Fruit fly (Drosophila melanogaster) whole organism, prepupa: ENCODE measurements around the gene CG11523.

Experiments
- Blimp-1 ChIP-seq: fragments of 200-800 bp; sonication (Bioruptor generic); optimal IDR thresholded peaks from 3 replicates; lab custom pipeline; 2017; ENCODE audit warnings: missing biosample characterization, missing genetic modification characterization, mild to moderate bottlenecking, moderate library complexity, missing genetic modification reagents
- CG10669 ChIP-seq: fragments of 200-800 bp; sonication (Bioruptor generic); optimal IDR thresholded peaks from 3 replicates; lab custom pipeline; 2018; ENCODE audit warnings: missing biosample characterization, mild to moderate bottlenecking, missing genetic modification characterization, moderate library complexity
- CG11294 ChIP-seq: fragments of 200-800 bp; sonication (Bioruptor generic); IDR thresholded peaks from 2 replicates; pipeline ENCODE4 v1.3.6; 2022; ENCODE audit warnings: missing biosample characterization, missing genetic modification characterization
- CG11762 ChIP-seq: fragments of 200-800 bp; sonication (Bioruptor generic); optimal IDR thresholded peaks from 3 replicates; lab custom pipeline; 2016; ENCODE audit warnings: missing biosample characterization, missing genetic modification characterization; ENCODE audit not compliant: insufficient read depth
- CG11902 ChIP-seq: fragments of 200-800 bp; sonication (Bioruptor generic); optimal IDR thresholded peaks from 3 replicates; lab custom pipeline; 2016; ENCODE audit warnings: missing biosample characterization, missing genetic modification characterization
- CG3032 ChIP-seq: fragments of 200-800 bp; optimal IDR thresholded peaks from 2 replicates; lab custom pipeline; 2019; ENCODE audit warnings: missing biosample characterization, mild to moderate bottlenecking, missing genetic modification characterization, moderate library complexity
- CG32006 ChIP-seq: fragments of 200-800 bp; sonication (Bioruptor generic); optimal IDR thresholded peaks from 3 replicates; lab custom pipeline; 2017; ENCODE audit warnings: missing biosample characterization, mild to moderate bottlenecking, missing genetic modification characterization
- CG3919 ChIP-seq: fragments of 200-800 bp; sonication (Bioruptor generic); optimal IDR thresholded peaks from 3 replicates; lab custom pipeline; 2016; ENCODE audit warnings: missing biosample characterization, missing genetic modification characterization
- CG4318 ChIP-seq: fragments of 200-800 bp; sonication (Bioruptor generic); optimal IDR thresholded peaks from 3 replicates; lab custom pipeline; 2017; ENCODE audit warnings: missing biosample characterization, mild to moderate bottlenecking, missing genetic modification characterization
- CG6276 ChIP-seq: fragments of 200-800 bp; sonication (Bioruptor generic); optimal IDR thresholded peaks from 2 replicates; lab custom pipeline; 2017; ENCODE audit warnings: missing biosample characterization, mild to moderate bottlenecking, missing genetic modification characterization
- CG6808 ChIP-seq: fragments of 200-800 bp; sonication (Bioruptor generic); optimal IDR thresholded peaks from 3 replicates; lab custom pipeline; 2017; ENCODE audit warnings: missing biosample characterization, missing genetic modification characterization, mild to moderate bottlenecking, moderate library complexity, missing genetic modification reagents
- CG7368 ChIP-seq: fragments of 200-800 bp; sonication (Bioruptor generic); optimal IDR thresholded peaks from 3 replicates; lab custom pipeline; 2016; ENCODE audit warnings: missing biosample characterization, missing genetic modification characterization
- CG8119 ChIP-seq: fragments of 200-800 bp; sonication (Bioruptor generic); IDR thresholded peaks from 3 replicates; pipeline ENCODE4 v1.3.6; 2022; ENCODE audit warnings: missing biosample characterization, missing genetic modification characterization
- CG8632 ChIP-seq: fragments of 200-800 bp; sonication (Bioruptor generic); optimal IDR thresholded peaks from 3 replicates; lab custom pipeline; 2016; ENCODE audit warnings: missing biosample characterization, missing genetic modification characterization
- Eip75B ChIP-seq: fragments of 200-800 bp; sonication (Bioruptor generic); optimal IDR thresholded peaks from 3 replicates; lab custom pipeline; 2016; ENCODE audit warnings: missing biosample characterization, missing genetic modification characterization
- Eip93F ChIP-seq: fragments of 200-800 bp; sonication (Bioruptor generic); optimal IDR thresholded peaks from 2 replicates; lab custom pipeline; 2016; ENCODE audit warnings: missing biosample characterization, mild to moderate bottlenecking, missing genetic modification characterization
- Ets21C ChIP-seq: fragments of 200-800 bp; sonication (Bioruptor generic); optimal IDR thresholded peaks from 3 replicates; lab custom pipeline; 2016; ENCODE audit warnings: missing biosample characterization, missing genetic modification characterization
- Ets96B ChIP-seq: fragments of 200-800 bp; optimal IDR thresholded peaks from 2 replicates; lab custom pipeline; 2019; ENCODE audit warnings: missing biosample characterization, mild to moderate bottlenecking, missing genetic modification characterization, moderate library complexity
- Hr38 ChIP-seq: sonication (Bioruptor generic); optimal IDR thresholded peaks from 2 replicates; lab custom pipeline; 2016; ENCODE audit warnings: missing biosample characterization, missing genetic modification characterization
- Hr39 ChIP-seq: fragments of 200-800 bp; sonication (Bioruptor generic); optimal IDR thresholded peaks from 2 replicates; lab custom pipeline; 2016; ENCODE audit warnings: missing biosample characterization, missing genetic modification characterization
- Hr4 ChIP-seq: fragments of 200-800 bp; sonication (Bioruptor generic); optimal IDR thresholded peaks from 3 replicates; lab custom pipeline; 2016; ENCODE audit warnings: missing biosample characterization, missing genetic modification characterization
- Met ChIP-seq: fragments of 200-800 bp; sonication (Bioruptor generic); optimal IDR thresholded peaks from 3 replicates; lab custom pipeline; 2016; ENCODE audit warnings: missing biosample characterization, missing genetic modification characterization
- OdsH ChIP-seq: fragments of 200-800 bp; sonication (Bioruptor generic); optimal IDR thresholded peaks from 3 replicates; lab custom pipeline; 2016; ENCODE audit warnings: missing biosample characterization, missing genetic modification characterization
- Smox ChIP-seq: fragments of 200-800 bp; sonication (Bioruptor generic); optimal IDR thresholded peaks from 3 replicates; lab custom pipeline; 2016; ENCODE audit warnings: missing biosample characterization, missing genetic modification characterization
- Sox14 ChIP-seq: fragments of 200-800 bp; sonication (Bioruptor generic); optimal IDR thresholded peaks from 3 replicates; lab custom pipeline; 2016; ENCODE audit warnings: missing biosample characterization, missing genetic modification characterization
- Sox15 ChIP-seq: fragments of 200-800 bp; sonication (Bioruptor generic); optimal IDR thresholded peaks from 3 replicates; lab custom pipeline; 2016; ENCODE audit warnings: missing biosample characterization, missing genetic modification characterization
- achi ChIP-seq: fragments of 200-800 bp; sonication (Bioruptor generic); optimal IDR thresholded peaks from 3 replicates; lab custom pipeline; 2016; ENCODE audit warnings: missing biosample characterization, missing genetic modification characterization
- acj6 ChIP-seq: fragments of 200-800 bp; sonication (Bioruptor generic); optimal IDR thresholded peaks from 3 replicates; lab custom pipeline; 2016; ENCODE audit warnings: missing biosample characterization, missing genetic modification characterization
- fd59A ChIP-seq: fragments of 200-800 bp; sonication (Bioruptor generic); optimal IDR thresholded peaks from 2 replicates; lab custom pipeline; 2017; ENCODE audit warnings: missing biosample characterization, mild to moderate bottlenecking, missing genetic modification characterization, missing genetic modification reagents
- fkh ChIP-seq: fragments of 200-800 bp; sonication (Bioruptor generic); optimal IDR thresholded peaks from 3 replicates; lab custom pipeline; 2017; ENCODE audit warnings: missing biosample characterization, mild to moderate bottlenecking, missing genetic modification characterization, moderate library complexity
- lz ChIP-seq: fragments of 200-800 bp; sonication (Bioruptor generic); optimal IDR thresholded peaks from 3 replicates; lab custom pipeline; 2016; ENCODE audit warnings: missing biosample characterization, missing genetic modification characterization
- net ChIP-seq: fragments of 200-800 bp; sonication (Bioruptor generic); optimal IDR thresholded peaks from 3 replicates; lab custom pipeline; 2016; ENCODE audit warnings: missing biosample characterization, missing genetic modification characterization
- pdm3 ChIP-seq: fragments of 200-800 bp; sonication (Bioruptor generic); optimal IDR thresholded peaks from 3 replicates; lab custom pipeline; 2016; ENCODE audit warnings: missing biosample characterization, missing genetic modification characterization
- spab ChIP-seq: fragments of 200-800 bp; sonication (Bioruptor generic); optimal IDR thresholded peaks from 2 replicates; lab custom pipeline; 2017; ENCODE audit warnings: missing biosample characterization, mild to moderate bottlenecking, missing genetic modification characterization, missing genetic modification reagents
- ss ChIP-seq, 2 experiments: fragments of 200-800 bp; sonication (Bioruptor generic); optimal IDR thresholded peaks; 2 replicates in 1 of 2; 3 replicates in 1 of 2; lab custom pipeline; 2017 to 2018; ENCODE audit warnings: mild to moderate bottlenecking in 2 of 2, missing biosample characterization in 2 of 2, missing genetic modification characterization in 2 of 2, moderate library complexity in 1 of 2
- svp ChIP-seq: fragments of 200-800 bp; sonication (Bioruptor generic); peaks from one replicate; lab custom pipeline; 2016; ENCODE audit warnings: missing biosample characterization, missing genetic modification characterization

The CG11523 gene

DNA sequence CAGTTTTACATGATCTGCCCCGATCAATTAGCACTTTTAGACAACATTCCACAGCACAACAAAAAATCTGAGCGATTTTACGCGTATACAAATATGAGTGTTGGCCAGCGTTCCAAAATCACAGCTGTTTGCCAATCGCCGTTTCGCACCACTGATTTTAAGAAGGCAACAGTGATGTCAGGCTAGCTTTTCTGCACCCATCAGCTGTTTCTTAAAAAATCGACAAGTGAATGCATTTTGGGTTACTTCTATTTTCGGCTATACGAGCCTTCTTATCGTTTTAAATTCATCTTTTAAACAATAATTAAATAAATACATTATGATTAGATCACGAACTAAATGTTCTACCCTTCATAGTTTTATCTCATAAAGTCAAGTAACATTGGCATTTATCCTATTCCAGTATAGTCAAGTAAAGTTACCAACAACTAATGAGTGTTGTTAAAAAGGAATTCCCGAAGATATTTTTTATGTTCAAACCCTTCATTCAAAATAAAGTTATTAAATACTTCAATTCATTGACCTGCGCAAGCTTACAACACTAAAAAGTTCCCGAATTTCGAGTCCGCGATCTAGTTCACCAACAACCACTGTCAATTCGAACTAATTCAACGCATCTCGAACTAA, 3.6 kb downstream of the CG11523 start, which contains the start of the genes Rich and Ddx1 (continued):
- TF ChIP-seq Hr39 (peak; percentile 37), CG11762 (no peak), net (GFP tag; lab: Kevin White, UChicago) (no peak), CG6276 (GFP tag; lab: Kevin White, UChicago) (no peak), acj6 (peak; percentile 52), Sox15 (GFP tag; lab: Kevin White, UChicago) (peak; percentile 37), Eip93F (no peak), Smox (GFP tag; lab: Kevin White, UChicago) (peak; percentile 61), Hr38 (GFP tag; lab: Kevin White, UChicago) (no peak), Ets21C (peak; percentile 27), Hr4 (GFP tag; lab: Kevin White, UChicago) (no peak), Met (peak; percentile 58), CG8119 (no peak), Blimp-1 (GFP tag; lab: Kevin White, UChicago) (no peak), CG6808 (no peak), fd59A (GFP tag; lab: Kevin White, UChicago) (peak; percentile 19), CG4318 (GFP tag; lab: Kevin White, UChicago) (no peak), OdsH (GFP tag; lab: Kevin White, UChicago) (no peak), achi (GFP tag; lab: Kevin White, UChicago) (peak; percentile 57), CG10669 (GFP tag; lab: Kevin White, UChicago) (no peak), ss (GFP tag; optimal IDR thresholded peaks at IDR 0.05; lab: Kevin White, UChicago) (peak in 1 of 2 experiments; percentile 41), pdm3 (GFP tag; lab: Kevin White, UChicago) (peak; percentile 62), Ets96B (tag; lab: Kevin White, UChicago) (peak; percentile 30)

DNA sequence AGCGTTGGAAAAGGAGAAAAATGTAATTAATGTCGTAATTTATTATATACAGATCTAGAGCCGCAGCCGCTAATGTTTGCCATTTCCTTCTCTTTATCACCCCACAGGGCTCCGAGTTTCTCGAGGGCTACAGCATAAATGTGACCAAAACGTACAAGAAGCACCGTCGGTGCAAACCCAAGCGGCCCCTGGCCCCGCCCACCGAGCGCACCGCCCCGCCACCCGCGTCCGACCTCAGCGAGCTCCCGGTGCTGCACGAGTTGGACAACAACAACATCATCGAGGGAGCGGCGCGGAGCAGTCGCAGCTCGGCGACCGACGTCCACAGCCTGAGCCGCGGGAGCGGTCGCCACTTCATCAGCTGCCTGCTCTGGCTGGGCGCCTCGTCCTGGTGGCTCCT, 24.2 kb downstream of the CG11523 start:
- no peak for TF ChIP-seq ss (GFP tag; optimal IDR thresholded peaks at IDR 0.05; lab: Kevin White, UChicago)
- TF ChIP-seq achi (GFP tag; lab: Kevin White, UChicago) = no peak
- no peak for TF ChIP-seq Blimp-1 (GFP tag; lab: Kevin White, UChicago)
- TF ChIP-seq lz = no peak
- no peak for TF ChIP-seq CG11902 (GFP tag; lab: Kevin White, UChicago)
- no peak for TF ChIP-seq CG11294
- TF ChIP-seq CG32006 = no peak
- TF ChIP-seq CG4318 (GFP tag; lab: Kevin White, UChicago) = no peak
- TF ChIP-seq CG8632 (GFP tag; lab: Kevin White, UChicago) = no peak
- no peak for TF ChIP-seq CG3032 (tag; lab: Kevin White, UChicago)
- no peak for TF ChIP-seq CG10669 (GFP tag; lab: Kevin White, UChicago)
- no peak for TF ChIP-seq CG7368 (GFP tag; lab: Kevin White, UChicago)
- no peak for TF ChIP-seq fd59A (GFP tag; lab: Kevin White, UChicago)
- no peak for TF ChIP-seq OdsH (GFP tag; lab: Kevin White, UChicago)
- TF ChIP-seq Sox14 (GFP tag; lab: Kevin White, UChicago) = no peak
- TF ChIP-seq Eip75B (GFP tag; lab: Kevin White, UChicago) = no peak
- TF ChIP-seq CG3919 (GFP tag; lab: Kevin White, UChicago) = no peak
- TF ChIP-seq fkh (GFP tag; lab: Kevin White, UChicago) = no peak
- TF ChIP-seq net (GFP tag; lab: Kevin White, UChicago) = no peak
- TF ChIP-seq spab (GFP tag; lab: Kevin White, UChicago) = no peak

DNA sequence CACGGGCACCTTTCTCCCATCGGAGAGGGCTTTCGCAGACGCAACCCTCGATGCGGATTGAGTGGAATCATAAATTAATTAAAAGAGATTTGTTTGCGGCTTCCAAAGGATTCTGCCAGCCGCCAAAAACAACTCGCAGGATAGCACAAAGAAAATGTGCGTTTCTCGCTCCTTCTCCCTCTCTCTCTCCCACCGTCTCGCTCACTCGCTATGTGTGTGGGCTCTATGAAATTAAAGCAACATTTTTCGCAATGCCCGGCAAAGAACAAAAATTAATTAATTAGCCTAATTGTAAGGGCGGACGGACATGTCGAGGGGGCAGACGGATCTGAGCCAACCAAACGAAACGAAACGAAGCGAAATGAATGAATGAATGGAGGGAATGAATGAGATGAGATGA, 28.8 kb downstream of the CG11523 start:
- TF ChIP-seq net (GFP tag; lab: Kevin White, UChicago) (no peak), svp (peak; percentile 3), CG7368 (GFP tag; lab: Kevin White, UChicago) (no peak)
